Fruit fly (Drosophila melanogaster) Kc167 (cell line): ENCODE measurements around the gene CG31371.

Experiments
- Myc ChIP-seq: fragments of >200 bp; optimal IDR thresholded peaks from 2 replicates; lab custom pipeline; 2017; ENCODE audit warnings: missing external identifiers
- Sin3A ChIP-seq: fragments of >200 bp; optimal IDR thresholded peaks from 2 replicates; lab custom pipeline; 2018; ENCODE audit warnings: missing external identifiers
- h ChIP-seq: fragments of >200 bp; optimal IDR thresholded peaks from 3 replicates; lab custom pipeline; 2018; ENCODE audit warnings: missing external identifiers
- insv ChIP-seq: fragments of >200 bp; optimal IDR thresholded peaks from 3 replicates; lab custom pipeline; 2018; ENCODE audit warnings: missing external identifiers
- psq ChIP-seq: fragments of >200 bp; optimal IDR thresholded peaks from 2 replicates; lab custom pipeline; 2017; ENCODE audit warnings: missing external identifiers
- ttk ChIP-seq: sonication (Bioruptor generic); optimal IDR thresholded peaks from 2 replicates; lab custom pipeline; 2017; ENCODE audit warnings: missing external identifiers

CG31371 gene

dm6 chr3R:30503406-30503805 lies at the start of gene CG31371:
TSS of gene CG31371 (minus strand) at chr3R:30503506.
- TF ChIP-seq ttk (lab: Kevin White, UChicago) (no peak), psq (lab: Kevin White, UChicago) (no peak), insv (lab: Kevin White, UChicago) (no peak), h (lab: Kevin White, UChicago) (no peak), Sin3A (lab: Kevin White, UChicago) (no peak), Myc (lab: Kevin White, UChicago) (no peak)

DNA sequence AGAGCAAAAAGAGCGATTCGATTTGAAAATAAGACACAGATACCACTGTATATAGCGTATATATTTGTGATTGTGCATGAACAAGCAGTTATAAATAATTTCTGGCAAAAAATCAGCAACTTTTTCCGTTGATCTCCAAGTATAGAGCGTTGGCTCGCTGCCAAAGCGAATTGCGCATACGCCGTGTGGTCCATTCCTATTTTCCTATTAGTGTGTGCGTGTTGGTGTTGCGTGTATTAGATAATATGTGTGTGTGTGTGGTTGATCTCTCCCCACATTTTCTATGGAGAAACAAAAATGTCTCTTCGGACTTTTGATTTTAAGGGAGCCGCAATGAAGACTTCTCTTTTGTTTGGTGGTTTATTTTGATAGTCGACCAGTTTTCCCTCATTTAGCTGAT lies 49.2 kb upstream of the CG31371 start:
- no peak for TF ChIP-seq Sin3A (lab: Kevin White, UChicago)
- TF ChIP-seq h (lab: Kevin White, UChicago) = no peak
- TF ChIP-seq insv (lab: Kevin White, UChicago) = no peak
- no peak for TF ChIP-seq ttk (lab: Kevin White, UChicago)
- no peak for TF ChIP-seq psq (lab: Kevin White, UChicago)
- no peak for TF ChIP-seq Myc (lab: Kevin White, UChicago)

- no peak for TF ChIP-seq Sin3A (lab: Kevin White, UChicago)
These were observed 46.7 kb upstream of the CG31371 start for dm6 chr3R:30550044-30550443.

- no peak for TF ChIP-seq Myc (lab: Kevin White, UChicago)
- no peak for TF ChIP-seq insv (lab: Kevin White, UChicago)
- no peak for TF ChIP-seq ttk (lab: Kevin White, UChicago)
- TF ChIP-seq Sin3A (lab: Kevin White, UChicago) = no peak
- no peak for TF ChIP-seq psq (lab: Kevin White, UChicago)
- no peak for TF ChIP-seq h (lab: Kevin White, UChicago)
These were observed 41.7 kb upstream of the CG31371 start for dm6 chr3R:30544974-30545373.

dm6 chr3R:30541469-30541868 lies 38.2 kb upstream of the CG31371 start:
- TF ChIP-seq insv (lab: Kevin White, UChicago) = no peak
- no peak for TF ChIP-seq Sin3A (lab: Kevin White, UChicago)
- TF ChIP-seq ttk (lab: Kevin White, UChicago) = no peak
- TF ChIP-seq h (lab: Kevin White, UChicago) = no peak
- TF ChIP-seq psq (lab: Kevin White, UChicago) = no peak
- no peak for TF ChIP-seq Myc (lab: Kevin White, UChicago)

- no peak for TF ChIP-seq psq (lab: Kevin White, UChicago)
- no peak for TF ChIP-seq Myc (lab: Kevin White, UChicago)
- TF ChIP-seq ttk (lab: Kevin White, UChicago) = no peak
- no peak for TF ChIP-seq Sin3A (lab: Kevin White, UChicago)
- TF ChIP-seq insv (lab: Kevin White, UChicago) = no peak
- no peak for TF ChIP-seq h (lab: Kevin White, UChicago)
These were observed 36.9 kb upstream of the CG31371 start for dm6 chr3R:30540196-30540595.

- no peak for TF ChIP-seq Myc (lab: Kevin White, UChicago)
- no peak for TF ChIP-seq psq (lab: Kevin White, UChicago)
- no peak for TF ChIP-seq h (lab: Kevin White, UChicago)
- no peak for TF ChIP-seq insv (lab: Kevin White, UChicago)
- no peak for TF ChIP-seq Sin3A (lab: Kevin White, UChicago)
- TF ChIP-seq ttk (lab: Kevin White, UChicago) = no peak
These were observed 33.6 kb upstream of the CG31371 start for dm6 chr3R:30536919-30537318.

DNA sequence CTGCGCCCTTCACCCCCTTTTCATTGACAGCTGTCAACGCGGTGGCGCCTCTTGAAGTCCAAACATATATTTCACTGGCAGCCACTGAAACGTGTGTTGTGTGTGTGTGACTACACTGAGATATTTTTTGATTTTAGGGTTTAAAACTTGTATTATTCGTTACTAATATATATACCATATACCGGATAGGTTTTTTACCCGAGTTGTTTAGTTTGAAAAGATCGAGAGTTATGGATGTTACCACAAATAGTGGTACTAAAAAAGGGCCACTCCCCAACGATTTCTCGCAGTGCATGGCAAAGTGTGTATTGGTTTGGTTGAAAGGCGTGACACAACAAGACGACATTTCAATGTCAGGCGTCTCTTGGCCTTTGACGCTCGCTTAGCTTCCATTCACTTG lies 33.1 kb upstream of the CG31371 start:
- TF ChIP-seq Sin3A (lab: Kevin White, UChicago) = no peak
- TF ChIP-seq Myc (lab: Kevin White, UChicago) = no peak
- TF ChIP-seq insv (lab: Kevin White, UChicago) = no peak
- no peak for TF ChIP-seq ttk (lab: Kevin White, UChicago)
- TF ChIP-seq h (lab: Kevin White, UChicago) = no peak
- no peak for TF ChIP-seq psq (lab: Kevin White, UChicago)

- TF ChIP-seq Sin3A (lab: Kevin White, UChicago) = no peak
- no peak for TF ChIP-seq ttk (lab: Kevin White, UChicago)
- no peak for TF ChIP-seq Myc (lab: Kevin White, UChicago)
- no peak for TF ChIP-seq psq (lab: Kevin White, UChicago)
- TF ChIP-seq insv (lab: Kevin White, UChicago) = no peak
- no peak for TF ChIP-seq h (lab: Kevin White, UChicago)
These were observed 31.1 kb upstream of the CG31371 start for dm6 chr3R:30534444-30534843.

DNA sequence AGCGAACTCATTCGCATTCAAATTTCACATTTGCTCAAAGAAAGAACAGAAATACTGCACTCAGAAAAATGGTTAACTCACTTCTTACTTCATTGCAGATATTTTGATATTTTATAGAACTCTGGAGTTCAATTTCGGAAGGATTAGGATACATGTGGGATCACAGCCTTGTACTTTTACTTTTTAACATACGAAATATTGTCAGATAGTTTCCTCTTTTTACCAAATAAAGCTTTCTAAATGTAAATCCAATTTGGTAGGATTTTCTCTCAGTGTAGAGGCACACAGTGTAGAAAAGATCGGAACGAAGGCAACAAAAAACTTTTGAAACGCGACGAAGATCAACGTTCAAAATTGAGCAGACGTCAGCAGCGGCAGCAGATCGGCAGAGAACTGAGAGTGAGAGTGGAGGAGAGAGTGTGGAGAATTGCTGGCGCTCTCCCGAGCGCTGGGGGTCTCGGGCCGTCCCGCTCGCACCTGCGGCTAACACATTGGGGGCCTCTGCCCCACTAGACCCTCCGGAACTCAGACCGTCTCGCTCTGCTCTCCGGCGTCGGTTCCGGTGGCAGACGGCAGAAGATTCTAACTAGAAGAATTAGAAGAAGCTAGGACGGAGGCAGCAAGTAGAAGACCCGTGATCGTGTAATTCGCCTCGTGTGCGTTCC lies 28.8 kb upstream of the CG31371 start, which contains the start of gene tmod:
TSS of gene tmod (plus strand) at position 619 of the 665 bp plus-strand sequence.
- TF ChIP-seq psq (lab: Kevin White, UChicago) (no peak), ttk (lab: Kevin White, UChicago) (no peak), Sin3A (lab: Kevin White, UChicago) (no peak), h (lab: Kevin White, UChicago) (no peak), Myc (lab: Kevin White, UChicago) (no peak), insv (lab: Kevin White, UChicago) (no peak)

DNA sequence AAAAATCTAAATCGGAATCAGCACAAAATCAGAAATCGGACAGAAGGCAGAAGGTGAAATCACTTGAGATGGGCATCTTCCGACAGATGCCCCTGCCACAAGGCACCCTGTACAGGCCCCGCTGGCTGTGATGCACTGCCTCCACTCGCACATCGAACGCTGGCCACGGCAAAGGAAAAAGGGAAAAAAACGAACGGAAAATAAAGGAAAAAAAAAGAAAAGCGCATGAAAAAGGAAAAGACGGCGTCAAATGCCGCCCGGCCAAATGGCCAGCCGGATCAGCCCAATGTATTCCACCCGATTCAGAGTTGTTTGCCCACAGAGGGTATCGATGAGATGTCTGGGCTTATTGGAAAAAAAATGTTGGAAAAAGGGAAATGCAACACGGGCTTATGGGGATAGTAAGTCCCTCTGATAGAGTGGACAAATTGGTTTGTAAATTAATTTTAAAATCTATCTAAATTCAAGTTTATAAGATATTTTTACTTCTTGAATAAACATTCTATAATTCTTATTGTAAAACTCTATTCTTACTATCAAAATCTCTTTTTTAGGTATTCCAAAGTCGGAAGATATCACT lies 27.9 kb upstream of the CG31371 start:
- TF ChIP-seq insv (lab: Kevin White, UChicago) (no peak), psq (lab: Kevin White, UChicago) (no peak), Myc (lab: Kevin White, UChicago) (no peak), h (lab: Kevin White, UChicago) (no peak), ttk (lab: Kevin White, UChicago) (no peak), Sin3A (lab: Kevin White, UChicago) (no peak)
